Worm (Caenorhabditis elegans) whole organism, L2 larva: ENCODE measurements around the gene C56G2.22.

Source experiments
- ceh-82 ChIP-seq: fragments of 150-350 bp; optimal IDR thresholded peaks from 2 replicates; lab custom pipeline; 2014; ENCODE audit warnings: missing biosample characterization, missing genetic modification characterization
- dmd-4 ChIP-seq: sonication (generic microtip); optimal IDR thresholded peaks from 2 replicates; lab custom pipeline; 2017; ENCODE audit warnings: missing biosample characterization, missing genetic modification characterization
- elt-1 ChIP-seq: fragments of 150-350 bp; optimal IDR thresholded peaks from 2 replicates; lab custom pipeline; 2014; ENCODE audit warnings: missing biosample characterization, missing genetic modification characterization
- fos-1 ChIP-seq: fragments of 150-350 bp; optimal IDR thresholded peaks from 2 replicates; lab custom pipeline; 2014; ENCODE audit warnings: missing biosample characterization, missing genetic modification characterization
- sma-3 ChIP-seq: sonication (generic microtip); optimal IDR thresholded peaks from 2 replicates; lab custom pipeline; 2016; ENCODE audit warnings: missing genetic modification reagents, missing genetic modification characterization, missing compliant biosample characterization
- snpc-4 ChIP-seq: fragments of 150-350 bp; optimal IDR thresholded peaks from 2 replicates; lab custom pipeline; 2014; ENCODE audit warnings: missing biosample characterization, missing genetic modification characterization

DNA sequence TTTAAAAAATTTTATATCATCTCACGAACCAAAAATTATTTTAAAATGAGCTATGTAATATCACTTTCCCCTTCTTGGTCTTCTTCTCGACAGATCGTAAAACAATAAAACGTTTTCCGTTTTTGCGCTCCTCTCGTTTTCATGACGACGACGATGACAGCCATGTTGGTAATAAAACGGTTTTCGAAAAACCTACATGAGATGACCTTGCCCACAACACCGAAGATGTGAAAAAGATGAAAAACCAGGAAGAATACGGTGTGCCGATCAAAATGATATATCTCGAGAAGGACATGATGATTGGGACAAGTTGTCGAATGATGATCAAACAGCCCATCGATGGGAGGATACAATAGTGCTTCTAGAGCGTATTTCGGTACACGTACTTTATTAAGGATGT, 12.5 kb downstream of the C56G2.22 start:
- TF ChIP-seq sma-3 (GFP tag; lab: Kevin White, UChicago) (no peak), ceh-82 (tag; lab: Kevin White, UChicago) (no peak), elt-1 (tag; lab: Kevin White, UChicago) (no peak), fos-1 (tag; lab: Kevin White, UChicago) (no peak), snpc-4 (tag; lab: Kevin White, UChicago) (no peak), dmd-4 (tag; lab: Kevin White, UChicago) (no peak)
